Worm (Caenorhabditis elegans) whole organism, L2 larva: ENCODE data around the gene vha-17.

Experiments
- C34F6.9 ChIP-seq: fragments of 150-350 bp; optimal IDR thresholded peaks from 2 replicates; lab custom pipeline; 2014; ENCODE audit warnings: missing biosample characterization, missing genetic modification characterization
- F13H6.1 ChIP-seq: sonication (generic microtip); optimal IDR thresholded peaks from 2 replicates; lab custom pipeline; 2016; ENCODE audit warnings: missing genetic modification characterization, missing compliant biosample characterization
- R02D3.7 ChIP-seq: fragments of 150-350 bp; optimal IDR thresholded peaks from 2 replicates; lab custom pipeline; 2014; ENCODE audit warnings: missing biosample characterization, missing genetic modification characterization
- Y55F3AM.14 ChIP-seq: fragments of 200-800 bp; sonication (Bioruptor generic); optimal IDR thresholded peaks from 2 replicates; lab custom pipeline; 2018; ENCODE audit warnings: mild to moderate bottlenecking, missing genetic modification characterization, missing compliant biosample characterization
- ZK546.5 ChIP-seq: sonication (generic microtip); optimal IDR thresholded peaks from 2 replicates; lab custom pipeline; 2017; ENCODE audit warnings: missing biosample characterization, missing genetic modification characterization
- alr-1 ChIP-seq: fragments of 150-350 bp; optimal IDR thresholded peaks from 2 replicates; lab custom pipeline; 2014; ENCODE audit warnings: missing biosample characterization, missing genetic modification characterization
- ama-1 ChIP-seq: fragments of 150-350 bp; optimal IDR thresholded peaks from 2 replicates; lab custom pipeline; 2018; ENCODE audit warnings: inconsistent platforms
- ceh-16 ChIP-seq: fragments of 150-350 bp; optimal IDR thresholded peaks from 2 replicates; lab custom pipeline; 2014; ENCODE audit warnings: missing biosample characterization, missing genetic modification characterization
- ceh-82 ChIP-seq: fragments of 150-350 bp; optimal IDR thresholded peaks from 2 replicates; lab custom pipeline; 2014; ENCODE audit warnings: missing biosample characterization, missing genetic modification characterization
- crh-2 ChIP-seq: sonication (generic microtip); optimal IDR thresholded peaks from 2 replicates; lab custom pipeline; 2017; ENCODE audit warnings: missing biosample characterization, missing genetic modification characterization
- dmd-4 ChIP-seq: sonication (generic microtip); optimal IDR thresholded peaks from 2 replicates; lab custom pipeline; 2017; ENCODE audit warnings: missing biosample characterization, missing genetic modification characterization
- elt-1 ChIP-seq: fragments of 150-350 bp; optimal IDR thresholded peaks from 2 replicates; lab custom pipeline; 2014; ENCODE audit warnings: missing biosample characterization, missing genetic modification characterization
- elt-3 ChIP-seq: sonication (generic microtip); optimal IDR thresholded peaks from 2 replicates; lab custom pipeline; 2017; ENCODE audit warnings: missing biosample characterization, missing genetic modification characterization
- fos-1 ChIP-seq: fragments of 150-350 bp; optimal IDR thresholded peaks from 2 replicates; lab custom pipeline; 2014; ENCODE audit warnings: missing biosample characterization, missing genetic modification characterization
- gmeb-1 ChIP-seq: fragments of 150-350 bp; optimal IDR thresholded peaks from 2 replicates; lab custom pipeline; 2014; ENCODE audit warnings: missing biosample characterization, missing genetic modification characterization
- lin-13 ChIP-seq: fragments of 150-350 bp; optimal IDR thresholded peaks from 2 replicates; lab custom pipeline; 2014; ENCODE audit warnings: missing biosample characterization, missing genetic modification reagents, missing genetic modification characterization
- lin-39 ChIP-seq: fragments of 150-350 bp; optimal IDR thresholded peaks from 2 replicates; lab custom pipeline; 2014; ENCODE audit warnings: missing biosample characterization, missing genetic modification reagents, missing genetic modification characterization
- lsy-2 ChIP-seq, 2 experiments: fragments of 150-350 bp in 1 of 2; sonication (generic microtip) in 1 of 2; optimal IDR thresholded peaks; 2 replicates each; lab custom pipeline; 2014 to 2017; ENCODE audit warnings: missing biosample characterization in 2 of 2, missing genetic modification characterization in 2 of 2
- mab-5 ChIP-seq: fragments of 150-350 bp; optimal IDR thresholded peaks from 2 replicates; lab custom pipeline; 2014; ENCODE audit warnings: missing biosample characterization, missing genetic modification characterization
- mdl-1 ChIP-seq, 2 experiments: fragments of 150-350 bp in 1 of 2; sonication (generic microtip) in 1 of 2; optimal IDR thresholded peaks; 2 replicates each; lab custom pipeline; 2017; ENCODE audit warnings: missing biosample characterization in 2 of 2, missing genetic modification characterization in 2 of 2
- nhr-10 ChIP-seq: sonication (generic microtip); optimal IDR thresholded peaks from 2 replicates; lab custom pipeline; 2017; ENCODE audit warnings: missing biosample characterization, missing genetic modification characterization
- nhr-11 ChIP-seq: fragments of 150-350 bp; optimal IDR thresholded peaks from 2 replicates; lab custom pipeline; 2014; ENCODE audit warnings: missing biosample characterization, missing genetic modification characterization
- nhr-12 ChIP-seq: fragments of 150-350 bp; optimal IDR thresholded peaks from 2 replicates; lab custom pipeline; 2014; ENCODE audit warnings: missing biosample characterization, missing genetic modification characterization
- nhr-129 ChIP-seq: fragments of 150-350 bp; optimal IDR thresholded peaks from 2 replicates; lab custom pipeline; 2014; ENCODE audit warnings: missing biosample characterization, missing genetic modification characterization
- nhr-21 ChIP-seq: fragments of 150-350 bp; optimal IDR thresholded peaks from 2 replicates; lab custom pipeline; 2014; ENCODE audit warnings: missing biosample characterization, missing genetic modification characterization
- nhr-237 ChIP-seq: fragments of 150-350 bp; optimal IDR thresholded peaks from 2 replicates; lab custom pipeline; 2014; ENCODE audit warnings: missing biosample characterization, missing genetic modification characterization
- nhr-25 ChIP-seq: fragments of 150-350 bp; sonication (generic microtip); optimal IDR thresholded peaks from 3 replicates; lab custom pipeline; 2014; ENCODE audit warnings: missing biosample characterization, missing genetic modification characterization
- nhr-77 ChIP-seq: fragments of 150-350 bp; optimal IDR thresholded peaks from 2 replicates; lab custom pipeline; 2014; ENCODE audit warnings: missing biosample characterization, missing genetic modification characterization
- sem-4 ChIP-seq: fragments of 150-350 bp; optimal IDR thresholded peaks from 2 replicates; lab custom pipeline; 2014; ENCODE audit warnings: missing biosample characterization, missing genetic modification reagents, missing genetic modification characterization
- skn-1 ChIP-seq: sonication (generic microtip); optimal IDR thresholded peaks from 2 replicates; lab custom pipeline; 2017; ENCODE audit warnings: missing biosample characterization, missing genetic modification characterization
- sma-3 ChIP-seq: sonication (generic microtip); optimal IDR thresholded peaks from 2 replicates; lab custom pipeline; 2016; ENCODE audit warnings: missing genetic modification reagents, missing genetic modification characterization, missing compliant biosample characterization
- sma-9 ChIP-seq, 2 experiments: fragments of 150-350 bp in 1 of 2; sonication (generic microtip) in 1 of 2; optimal IDR thresholded peaks; 2 replicates each; lab custom pipeline; 2014 to 2016; ENCODE audit warnings: missing genetic modification characterization in 2 of 2, mild to moderate bottlenecking in 1 of 2, missing biosample characterization in 1 of 2, missing compliant biosample characterization in 1 of 2, missing genetic modification reagents in 1 of 2, moderate library complexity in 1 of 2
- snpc-4 ChIP-seq: fragments of 150-350 bp; optimal IDR thresholded peaks from 2 replicates; lab custom pipeline; 2014; ENCODE audit warnings: missing biosample characterization, missing genetic modification characterization
- unc-39 ChIP-seq: fragments of 150-350 bp; optimal IDR thresholded peaks from 2 replicates; lab custom pipeline; 2014; ENCODE audit warnings: missing biosample characterization, missing genetic modification characterization
- unc-55 ChIP-seq: fragments of 150-350 bp; sonication (generic microtip); optimal IDR thresholded peaks from 3 replicates; lab custom pipeline; 2014; ENCODE audit warnings: missing biosample characterization, missing genetic modification reagents, missing genetic modification characterization
- unc-62 ChIP-seq: fragments of 150-350 bp; optimal IDR thresholded peaks from 2 replicates; lab custom pipeline; 2014; ENCODE audit warnings: missing biosample characterization, missing genetic modification reagents, missing genetic modification characterization
- ztf-1 ChIP-seq: fragments of 200-800 bp; sonication (Bioruptor generic); conservative IDR thresholded peaks from 2 replicates; pipeline ENCODE4 v1.3.6; 2022; ENCODE audit warnings: missing genetic modification characterization, missing compliant biosample characterization
- ztf-11 ChIP-seq: sonication (generic microtip); optimal IDR thresholded peaks from 2 replicates; lab custom pipeline; 2017; ENCODE audit warnings: missing biosample characterization, missing genetic modification characterization
- ztf-4 ChIP-seq: fragments of 150-350 bp; optimal IDR thresholded peaks from 2 replicates; lab custom pipeline; 2014; ENCODE audit warnings: missing biosample characterization, missing genetic modification characterization

vha-17 gene

DNA sequence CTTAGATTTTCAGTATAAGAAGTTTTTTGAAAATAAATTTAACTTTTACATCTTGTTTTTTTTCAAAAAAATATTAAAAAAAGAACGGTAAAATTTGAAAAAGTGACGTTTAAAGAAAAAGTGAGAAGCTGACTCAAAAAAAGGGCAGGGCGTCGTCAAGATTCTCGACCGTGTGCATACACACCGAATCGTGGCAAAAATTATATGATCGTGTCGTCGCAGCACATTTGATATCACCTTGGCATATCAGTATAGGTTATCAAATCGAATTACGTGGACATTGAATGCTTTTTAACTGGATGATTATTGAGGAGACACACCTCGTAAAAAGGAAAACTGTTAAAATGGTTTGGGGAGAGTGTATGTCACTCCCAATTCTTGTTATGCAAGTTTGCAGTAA is 11.4 kb downstream of the vha-17 start:
- TF ChIP-seq lsy-2 (tag; optimal IDR thresholded peaks at IDR 0.05; lab: Kevin White, UChicago) = no peak
- no peak for TF ChIP-seq nhr-12 (tag; lab: Kevin White, UChicago)
- no peak for TF ChIP-seq ceh-16 (tag; lab: Kevin White, UChicago)
- TF ChIP-seq ZK546.5 (tag; lab: Kevin White, UChicago) = no peak
- no peak for TF ChIP-seq ceh-82
- TF ChIP-seq unc-62 (GFP tag; lab: Kevin White, UChicago) = no peak
- TF ChIP-seq elt-1 (tag; lab: Kevin White, UChicago) = no peak
- TF ChIP-seq ztf-1 (GFP tag; lab: Robert Waterston, UW) = no peak
- TF ChIP-seq lin-13 (GFP tag; lab: Kevin White, UChicago) = no peak
- no peak for TF ChIP-seq R02D3.7
- TF ChIP-seq dmd-4 (tag; lab: Kevin White, UChicago) = no peak
- TF ChIP-seq sma-9 (GFP tag; optimal IDR thresholded peaks at IDR 0.05; lab: Kevin White, UChicago) = peak; percentile 6
- TF ChIP-seq sma-9 (tag; optimal IDR thresholded peaks at IDR 0.05; lab: Kevin White, UChicago) = no peak
- TF ChIP-seq crh-2 (tag; lab: Kevin White, UChicago) = peak; percentile 73
- peak; percentile 97 for TF ChIP-seq fos-1
- TF ChIP-seq lin-39 (tag; lab: Kevin White, UChicago) = no peak
- TF ChIP-seq ztf-11 (tag; lab: Kevin White, UChicago) = no peak
- TF ChIP-seq gmeb-1 = peak; percentile 10
- TF ChIP-seq ztf-4 (tag; lab: Kevin White, UChicago) = no peak
- no peak for TF ChIP-seq mdl-1 (tag; optimal IDR thresholded peaks at IDR 0.05; lab: Kevin White, UChicago)
- no peak for TF ChIP-seq nhr-237 (tag; lab: Kevin White, UChicago)
- no peak for TF ChIP-seq nhr-129
- TF ChIP-seq unc-39 = no peak
- TF ChIP-seq nhr-21 = no peak
- no peak for TF ChIP-seq nhr-11 (tag; lab: Kevin White, UChicago)
- no peak for TF ChIP-seq snpc-4 (tag; lab: Kevin White, UChicago)
- no peak for TF ChIP-seq Y55F3AM.14 (GFP tag; lab: Kevin White, UChicago)

DNA sequence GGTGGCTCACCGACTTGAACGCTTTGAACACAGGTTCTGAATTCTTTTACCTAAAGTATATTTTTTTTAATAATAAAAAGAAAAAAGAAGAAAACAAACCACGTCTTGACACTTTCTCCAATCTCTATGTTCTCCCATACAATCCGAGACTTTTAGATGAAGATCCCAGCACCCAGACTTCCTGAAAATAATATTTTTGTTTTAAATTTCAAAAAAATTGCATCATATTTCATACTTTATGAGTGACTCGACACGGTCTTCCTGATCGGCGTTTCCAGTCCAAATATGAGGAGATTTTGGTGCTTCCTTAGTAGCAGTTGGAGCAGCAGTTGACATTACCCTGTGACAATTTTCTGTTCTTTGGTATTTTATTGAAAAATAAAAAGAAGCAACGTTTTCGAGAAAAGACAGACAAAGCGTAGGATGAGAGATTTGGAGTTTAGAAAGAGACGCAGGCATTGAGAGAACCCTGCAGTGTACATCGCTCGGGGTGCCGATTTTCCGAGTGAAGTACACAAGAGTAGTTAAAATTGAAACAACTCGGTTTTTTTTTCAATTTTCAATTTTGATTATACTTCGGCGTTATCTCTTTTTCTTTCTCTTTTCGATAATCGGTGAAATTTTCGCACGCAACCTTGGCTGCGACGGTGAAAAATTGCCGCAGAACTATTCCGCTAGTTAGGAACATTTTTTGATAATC is 14.1 kb downstream of the vha-17 start, which contains the start of the genes coa-4 and T20D3.14:
coa-4 (minus strand) TSS at position 51 of the 700 bp plus-strand sequence.
T20D3.14 (minus strand) TSS at position 358 of the 700 bp plus-strand sequence.
- TF ChIP-seq F13H6.1 (tag; lab: Kevin White, UChicago) (peak; percentile 28), crh-2 (tag; lab: Kevin White, UChicago) (peak; percentile 66), ztf-1 (GFP tag; lab: Robert Waterston, UW) (no peak), skn-1 (no peak), nhr-77 (tag; lab: Kevin White, UChicago) (no peak), nhr-25 (peak; percentile 23), alr-1 (no peak), ama-1 (lab: Kevin White, UChicago) (no peak), gmeb-1 (peak; percentile 40), fos-1 (peak; percentile 63), nhr-21 (no peak), C34F6.9 (tag; lab: Kevin White, UChicago) (peak; percentile 56), unc-62 (GFP tag; lab: Kevin White, UChicago) (no peak), unc-55 (GFP tag; lab: Kevin White, UChicago) (peak; percentile 39), nhr-129 (peak; percentile 59), lin-13 (GFP tag; lab: Kevin White, UChicago) (peak; percentile 23), ztf-4 (tag; lab: Kevin White, UChicago) (no peak), elt-3 (no peak), lsy-2 (tag; optimal IDR thresholded peaks at IDR 0.05; lab: Kevin White, UChicago) (peak in 1 of 2 experiments; percentile 69), sma-3 (GFP tag; lab: Kevin White, UChicago) (peak; percentile 19), nhr-10 (tag; lab: Kevin White, UChicago) (no peak), sem-4 (tag; lab: Kevin White, UChicago) (peak; percentile 25)

DNA sequence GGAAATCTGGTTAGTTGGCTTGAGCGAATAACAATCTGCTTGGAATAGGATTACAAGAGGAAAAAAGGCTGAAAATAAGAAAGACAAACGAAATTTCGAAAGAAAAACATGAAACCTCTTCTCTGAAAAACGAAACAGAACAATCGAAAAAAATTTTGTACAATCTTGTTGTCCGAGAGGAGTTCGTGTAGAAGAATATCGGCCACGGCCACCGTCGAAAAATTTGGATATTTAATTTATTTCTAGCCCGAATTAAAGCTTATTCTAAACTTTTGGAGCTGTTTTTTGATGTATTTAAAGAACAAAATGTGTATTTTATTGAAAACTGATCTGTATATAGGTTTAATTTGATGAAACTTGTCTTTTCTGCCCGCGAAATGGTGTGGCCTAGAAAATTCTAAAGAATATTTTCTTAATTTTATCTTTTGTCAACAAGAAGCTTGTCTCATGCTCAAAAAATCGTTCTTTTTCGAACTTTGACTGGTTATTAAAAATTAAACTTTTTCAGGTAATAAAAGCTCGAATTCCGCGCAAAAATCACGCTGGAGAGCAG is 15.0 kb downstream of the vha-17 start, which contains the start of gene T20D3.5:
T20D3.5 (plus strand) TSS at position 503 of the 553 bp plus-strand sequence.
- TF ChIP-seq ama-1 (lab: Kevin White, UChicago) (no peak), mab-5 (tag; lab: Kevin White, UChicago) (no peak), lsy-2 (tag; optimal IDR thresholded peaks at IDR 0.05; lab: Kevin White, UChicago) (no peak), F13H6.1 (tag; lab: Kevin White, UChicago) (no peak), sma-9 (GFP tag; optimal IDR thresholded peaks at IDR 0.05; lab: Kevin White, UChicago) (no peak), sma-9 (tag; optimal IDR thresholded peaks at IDR 0.05; lab: Kevin White, UChicago) (no peak), nhr-11 (tag; lab: Kevin White, UChicago) (no peak), skn-1 (no peak)
